Worm (Caenorhabditis elegans) whole organism, L2 larva: ENCODE data around the gene K01D12.20.

Experiments
- C34F6.9 ChIP-seq: fragments of 150-350 bp; optimal IDR thresholded peaks from 2 replicates; lab custom pipeline; 2014; ENCODE audit warnings: missing biosample characterization, missing genetic modification characterization
- aly-2 ChIP-seq: fragments of 150-350 bp; optimal IDR thresholded peaks from 2 replicates; lab custom pipeline; 2014; ENCODE audit warnings: missing biosample characterization, missing genetic modification characterization
- ceh-82 ChIP-seq: fragments of 150-350 bp; optimal IDR thresholded peaks from 2 replicates; lab custom pipeline; 2014; ENCODE audit warnings: missing biosample characterization, missing genetic modification characterization
- lin-13 ChIP-seq: fragments of 150-350 bp; optimal IDR thresholded peaks from 2 replicates; lab custom pipeline; 2014; ENCODE audit warnings: missing biosample characterization, missing genetic modification reagents, missing genetic modification characterization
- lin-39 ChIP-seq: fragments of 150-350 bp; optimal IDR thresholded peaks from 2 replicates; lab custom pipeline; 2014; ENCODE audit warnings: missing biosample characterization, missing genetic modification reagents, missing genetic modification characterization
- mdl-1 ChIP-seq, 2 experiments: fragments of 150-350 bp in 1 of 2; sonication (generic microtip) in 1 of 2; optimal IDR thresholded peaks; 2 replicates each; lab custom pipeline; 2017; ENCODE audit warnings: missing biosample characterization in 2 of 2, missing genetic modification characterization in 2 of 2
- nhr-10 ChIP-seq: sonication (generic microtip); optimal IDR thresholded peaks from 2 replicates; lab custom pipeline; 2017; ENCODE audit warnings: missing biosample characterization, missing genetic modification characterization
- nhr-237 ChIP-seq: fragments of 150-350 bp; optimal IDR thresholded peaks from 2 replicates; lab custom pipeline; 2014; ENCODE audit warnings: missing biosample characterization, missing genetic modification characterization
- nhr-77 ChIP-seq: fragments of 150-350 bp; optimal IDR thresholded peaks from 2 replicates; lab custom pipeline; 2014; ENCODE audit warnings: missing biosample characterization, missing genetic modification characterization
- unc-62 ChIP-seq: fragments of 150-350 bp; optimal IDR thresholded peaks from 2 replicates; lab custom pipeline; 2014; ENCODE audit warnings: missing biosample characterization, missing genetic modification reagents, missing genetic modification characterization
- zag-1 ChIP-seq: fragments of 150-350 bp; optimal IDR thresholded peaks from 2 replicates; lab custom pipeline; 2014; ENCODE audit warnings: missing biosample characterization, missing genetic modification characterization

ce11 chrV:12414362-12414761 lies 13.7 kb upstream of the K01D12.20 start:
- TF ChIP-seq zag-1 (tag; lab: Kevin White, UChicago) (no peak), mdl-1 (tag; optimal IDR thresholded peaks at IDR 0.05; lab: Kevin White, UChicago) (no peak), nhr-10 (tag; lab: Kevin White, UChicago) (no peak), ceh-82 (tag; lab: Kevin White, UChicago) (no peak), nhr-77 (no peak), lin-13 (GFP tag; lab: Kevin White, UChicago) (no peak), unc-62 (no peak), C34F6.9 (tag; lab: Kevin White, UChicago) (no peak), aly-2 (tag; lab: Kevin White, UChicago) (no peak), lin-39 (tag; lab: Kevin White, UChicago) (no peak), nhr-237 (tag; lab: Kevin White, UChicago) (no peak)
